Worm (Caenorhabditis elegans): Measurements from ENCODE around the gene fpn-1.2.

ce11 chrV:1505995-1506394 lies 41.5 kb upstream of the fpn-1.2 start, which contains the start of gene sru-28:
- TF ChIP-seq lsl-1 (GFP tag; optimal IDR thresholded peaks at IDR 0.05) (no peak), rpc-1 (optimal IDR thresholded peaks at IDR 0.05) (no peak), rpc-1 (tag; optimal IDR thresholded peaks at IDR 0.05) (no peak), F55B11.4 (tag; optimal IDR thresholded peaks at IDR 0.05; ENCODE audit: borderline replicate concordance, insufficient read depth) (no peak), dox-1 (GFP tag; IDR thresholded peaks at IDR 0.05) (no peak), ztf-25 (GFP tag; IDR thresholded peaks at IDR 0.05) (no peak), ztf-26 (tag; optimal IDR thresholded peaks at IDR 0.05) (no peak), ceh-40 (GFP tag; IDR thresholded peaks at IDR 0.05) (no peak), xnd-1 (tag; optimal IDR thresholded peaks at IDR 0.05) (no peak), madf-6 (GFP tag; IDR thresholded peaks at IDR 0.05) (no peak), cebp-1 (GFP tag; IDR thresholded peaks at IDR 0.05) (no peak), cebp-1 (tag; optimal IDR thresholded peaks at IDR 0.05) (no peak), snpc-1.1 (tag; optimal IDR thresholded peaks at IDR 0.05; ENCODE audit: insufficient read depth) (no peak), D2030.7 (GFP tag; IDR thresholded peaks at IDR 0.05) (no peak), ztf-22 (GFP tag; optimal IDR thresholded peaks at IDR 0.05) (no peak)
